Worm (Caenorhabditis elegans) whole organism, mixed stage, embryonic: ENCODE measurements around the gene W03A5.6.

Source experiments
- ceh-83 ChIP-seq: fragments of 200-800 bp; sonication (Bioruptor generic); optimal IDR thresholded peaks from 2 replicates; lab custom pipeline; 2018; ENCODE audit warnings: mild to moderate bottlenecking, missing genetic modification characterization, missing compliant biosample characterization
- ces-1 ChIP-seq: fragments of 150-350 bp; optimal IDR thresholded peaks from 2 replicates; lab custom pipeline; 2014; ENCODE audit warnings: missing biosample characterization, missing genetic modification reagents, missing genetic modification characterization
- elt-3 ChIP-seq: fragments of 150-350 bp; optimal IDR thresholded peaks from 2 replicates; lab custom pipeline; 2014; ENCODE audit warnings: missing biosample characterization, missing genetic modification characterization
- ham-2 ChIP-seq: fragments of 200-800 bp; sonication (Bioruptor generic); optimal IDR thresholded peaks from 2 replicates; lab custom pipeline; 2018; ENCODE audit warnings: mild to moderate bottlenecking, missing genetic modification characterization, missing compliant biosample characterization
- lin-32 ChIP-seq: fragments of 200-800 bp; sonication (Bioruptor generic); optimal IDR thresholded peaks from 2 replicates; lab custom pipeline; 2018; ENCODE audit warnings: mild to moderate bottlenecking, missing genetic modification characterization, missing compliant biosample characterization
- nhr-12 ChIP-seq: fragments of 150-350 bp; optimal IDR thresholded peaks from 2 replicates; lab custom pipeline; 2014; ENCODE audit warnings: missing biosample characterization, missing genetic modification characterization
- nhr-237 ChIP-seq: fragments of 150-350 bp; optimal IDR thresholded peaks from 2 replicates; lab custom pipeline; 2014; ENCODE audit warnings: missing biosample characterization, missing genetic modification characterization
- nhr-28 ChIP-seq: fragments of 150-350 bp; optimal IDR thresholded peaks from 2 replicates; lab custom pipeline; 2014; ENCODE audit warnings: missing biosample characterization, missing genetic modification characterization
- snpc-4 ChIP-seq: fragments of 150-350 bp; optimal IDR thresholded peaks from 2 replicates; lab custom pipeline; 2014; ENCODE audit warnings: missing biosample characterization, missing genetic modification characterization
- sptf-1 ChIP-seq: sonication (generic microtip); optimal IDR thresholded peaks from 2 replicates; lab custom pipeline; 2017; ENCODE audit warnings: mild to moderate bottlenecking, missing genetic modification characterization, moderate library complexity, missing compliant biosample characterization
- tbx-8 ChIP-seq: fragments of 200-800 bp; sonication (Bioruptor generic); optimal IDR thresholded peaks from 2 replicates; lab custom pipeline; 2018; ENCODE audit warnings: mild to moderate bottlenecking, missing genetic modification characterization, moderate library complexity, missing compliant biosample characterization
- unc-120 ChIP-seq: sonication (generic microtip); optimal IDR thresholded peaks from 2 replicates; lab custom pipeline; 2017; ENCODE audit warnings: missing genetic modification characterization, missing compliant biosample characterization; ENCODE audit not compliant: poor library complexity, severe bottlenecking
- unc-39 ChIP-seq: fragments of 150-350 bp; optimal IDR thresholded peaks from 2 replicates; lab custom pipeline; 2014; ENCODE audit warnings: missing biosample characterization, missing genetic modification characterization
- unc-62 ChIP-seq: fragments of 150-350 bp; optimal IDR thresholded peaks from 2 replicates; lab custom pipeline; 2014; ENCODE audit warnings: missing biosample characterization, missing genetic modification reagents, missing genetic modification characterization

DNA sequence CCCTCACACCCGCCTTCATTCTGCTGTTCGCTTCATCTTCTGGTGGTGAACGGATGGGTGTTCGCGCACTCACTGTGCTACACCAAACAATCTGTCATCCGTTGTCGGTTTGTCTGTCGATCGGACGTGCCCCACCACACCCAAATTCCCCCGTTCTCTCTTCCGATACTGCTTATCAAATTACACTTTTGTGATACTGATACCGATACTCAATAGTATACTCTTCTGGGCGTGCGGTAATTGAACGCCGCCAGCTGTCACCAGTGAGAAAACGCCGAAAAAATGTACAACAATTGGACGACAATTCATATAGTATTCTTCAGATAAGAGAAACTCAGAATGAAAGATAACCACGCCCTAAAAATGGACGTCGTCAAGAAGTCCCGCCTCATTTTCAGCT, 2.4 kb downstream of the W03A5.6 start:
- TF ChIP-seq unc-39 (tag; lab: Kevin White, UChicago), result no peak
- no peak for TF ChIP-seq elt-3 (tag; lab: Kevin White, UChicago)
- no peak for TF ChIP-seq sptf-1 (tag; lab: Kevin White, UChicago)
- no peak for TF ChIP-seq tbx-8 (GFP tag; lab: Kevin White, UChicago)
- no peak for TF ChIP-seq snpc-4 (tag; lab: Kevin White, UChicago)
- no peak for TF ChIP-seq nhr-237
- no peak for TF ChIP-seq lin-32 (GFP tag; lab: Kevin White, UChicago)
- no peak for TF ChIP-seq ham-2
- no peak for TF ChIP-seq nhr-28 (tag; lab: Kevin White, UChicago)
- TF ChIP-seq unc-62, result no peak
- TF ChIP-seq unc-120 (tag; lab: Kevin White, UChicago), result no peak
- no peak for TF ChIP-seq ces-1
- no peak for TF ChIP-seq ceh-83 (GFP tag; lab: Kevin White, UChicago)
- TF ChIP-seq nhr-12 (tag; lab: Kevin White, UChicago), result no peak
